Worm (Caenorhabditis elegans) whole organism, L1 larva: ENCODE measurements around the gene crn-3.

Experiments
- alr-1 ChIP-seq: fragments of 200-800 bp; sonication (Bioruptor generic); optimal IDR thresholded peaks from 2 replicates; lab custom pipeline; 2018; ENCODE audit warnings: borderline replicate concordance, mild to moderate bottlenecking, missing genetic modification characterization, missing compliant biosample characterization
- ama-1 ChIP-seq: fragments of 150-350 bp; optimal IDR thresholded peaks from 2 replicates; lab custom pipeline; 2014
- skn-1 ChIP-seq: fragments of 150-350 bp; optimal IDR thresholded peaks from 2 replicates; lab custom pipeline; 2014; ENCODE audit warnings: missing biosample characterization, missing genetic modification characterization
- snpc-4 ChIP-seq: fragments of 150-350 bp; optimal IDR thresholded peaks from 2 replicates; lab custom pipeline; 2014; ENCODE audit warnings: missing biosample characterization, missing genetic modification characterization
- ztf-4 ChIP-seq: fragments of 150-350 bp; optimal IDR thresholded peaks from 2 replicates; lab custom pipeline; 2014; ENCODE audit warnings: missing biosample characterization, missing genetic modification characterization

- no peak for TF ChIP-seq skn-1 (tag; lab: Kevin White, UChicago)
- no peak for TF ChIP-seq ztf-4 (tag; lab: Kevin White, UChicago)
- TF ChIP-seq ama-1: no peak
- TF ChIP-seq snpc-4 (tag; lab: Kevin White, UChicago): no peak
- TF ChIP-seq alr-1 (tag; lab: Kevin White, UChicago): no peak
These were observed 4.6 kb downstream of the crn-3 start, which contains the start of gene crn-5 for ce11 chrII:10592452-10592851.
